Worm (Caenorhabditis elegans): ENCODE measurements around the gene pals-38.

DNA sequence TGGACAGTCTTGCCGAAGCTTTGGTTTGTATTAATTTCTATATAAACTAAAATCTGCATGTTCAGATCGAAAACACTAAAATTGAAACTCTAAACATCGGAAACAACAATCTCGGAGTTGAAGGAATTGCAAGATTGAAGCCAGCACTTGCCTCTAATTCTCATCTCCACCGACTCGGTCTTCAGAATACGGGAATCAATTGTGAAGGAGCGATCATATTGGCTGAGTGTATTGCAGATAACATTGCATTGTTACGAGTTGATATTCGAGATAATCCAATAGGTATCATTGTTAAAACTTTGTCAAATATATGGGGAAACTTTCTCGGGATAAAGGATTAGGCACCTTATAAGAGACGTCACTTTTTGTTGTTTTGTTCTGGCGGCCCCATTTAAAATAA lies 23.5 kb upstream of the pals-38 start:
- TF ChIP-seq vab-7 (GFP tag; IDR thresholded peaks at IDR 0.05): no peak
- TF ChIP-seq ztf-11 (tag; optimal IDR thresholded peaks at IDR 0.05): no peak
- TF ChIP-seq nhr-77 (tag; optimal IDR thresholded peaks at IDR 0.05): no peak
- no peak for TF ChIP-seq unc-39 (tag; optimal IDR thresholded peaks at IDR 0.05)
- TF ChIP-seq Y48G9A.11 (GFP tag; IDR thresholded peaks at IDR 0.05): no peak
- no peak for TF ChIP-seq egl-27 (tag; optimal IDR thresholded peaks at IDR 0.05)
- TF ChIP-seq lin-13 (GFP tag; optimal IDR thresholded peaks at IDR 0.05): no peak
